Worm (Caenorhabditis elegans) whole organism, mixed stage, embryonic: ENCODE results near the gene srx-16.

Experiments
- blmp-1 ChIP-seq: fragments of 150-350 bp; optimal IDR thresholded peaks from 2 replicates; lab custom pipeline; 2014; ENCODE audit warnings: missing biosample characterization, missing genetic modification characterization
- elt-3 ChIP-seq: fragments of 150-350 bp; optimal IDR thresholded peaks from 2 replicates; lab custom pipeline; 2014; ENCODE audit warnings: missing biosample characterization, missing genetic modification characterization
- hlh-1 ChIP-seq: fragments of 150-350 bp; optimal IDR thresholded peaks from 2 replicates; lab custom pipeline; 2014; ENCODE audit warnings: missing biosample characterization, missing genetic modification reagents, missing genetic modification characterization

DNA sequence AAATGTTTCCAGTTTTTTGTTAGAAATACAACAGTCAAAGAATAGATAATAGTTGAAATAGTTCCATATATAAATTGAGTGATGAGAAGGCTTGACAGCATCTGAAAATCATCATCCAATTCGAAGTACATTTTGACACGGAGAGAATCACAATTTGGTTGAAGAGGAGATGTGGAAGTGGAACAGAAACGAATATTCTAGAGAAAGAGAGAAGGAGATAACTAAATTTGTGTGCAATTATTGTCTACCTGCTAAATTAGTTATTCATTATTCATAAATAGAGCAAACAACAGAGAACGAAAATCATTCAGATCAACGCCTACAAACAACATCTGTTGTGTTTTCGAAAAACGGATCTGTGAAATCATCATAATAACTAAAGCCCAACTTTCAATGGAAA lies 22.4 kb upstream of the srx-16 start, which contains the start of gene srg-31:
- TF ChIP-seq elt-3 (tag; lab: Kevin White, UChicago) (no peak), blmp-1 (tag; lab: Kevin White, UChicago) (no peak), hlh-1 (tag; lab: Kevin White, UChicago) (no peak)
